Fruit fly (Drosophila melanogaster) whole organism, embryonic: ENCODE results near the gene HDAC3.

Source experiments
- Ada2b ChIP-seq: fragments of 200-800 bp; sonication (Bioruptor generic); IDR thresholded peaks from 2 replicates; pipeline ENCODE4 v1.3.6; 2022; ENCODE audit warnings: missing biosample characterization, missing genetic modification characterization
- Aef1 ChIP-seq: fragments of 200-800 bp; sonication (Bioruptor generic); IDR thresholded peaks from 3 replicates; pipeline ENCODE4 v1.3.6; 2022; ENCODE audit warnings: missing biosample characterization, missing genetic modification characterization
- B-H1 ChIP-seq: fragments of 200-800 bp; sonication (Bioruptor generic); IDR thresholded peaks from 3 replicates; pipeline ENCODE4 v1.3.6; 2022; ENCODE audit warnings: missing biosample characterization, missing genetic modification characterization
- B-H2 ChIP-seq: fragments of 200-800 bp; sonication (Bioruptor generic); optimal IDR thresholded peaks from 2 replicates; lab custom pipeline; 2018; ENCODE audit warnings: missing biosample characterization, mild to moderate bottlenecking, missing genetic modification characterization
- BEAF-32 ChIP-seq: fragments of 200-800 bp; sonication (Bioruptor generic); optimal IDR thresholded peaks from 3 replicates; lab custom pipeline; 2017; ENCODE audit warnings: missing biosample characterization, missing genetic modification characterization, mild to moderate bottlenecking, moderate library complexity, missing genetic modification reagents
- CG11504 ChIP-seq: fragments of 200-800 bp; sonication (Bioruptor generic); optimal IDR thresholded peaks from 3 replicates; lab custom pipeline; 2019; ENCODE audit warnings: missing biosample characterization, mild to moderate bottlenecking, missing genetic modification characterization, moderate library complexity
- CG11695 ChIP-seq: fragments of 200-800 bp; sonication (Bioruptor generic); IDR thresholded peaks from 3 replicates; pipeline ENCODE4 v1.3.6; 2022; ENCODE audit warnings: missing biosample characterization, missing genetic modification characterization
- CG12659 ChIP-seq: fragments of 200-800 bp; sonication (Bioruptor generic); optimal IDR thresholded peaks from 3 replicates; lab custom pipeline; 2017; ENCODE audit warnings: mild to moderate bottlenecking, missing biosample characterization, missing genetic modification reagents, missing genetic modification characterization
- CG13775 ChIP-seq: fragments of 200-800 bp; sonication (Bioruptor generic); optimal IDR thresholded peaks from 3 replicates; lab custom pipeline; 2017; ENCODE audit warnings: missing biosample characterization, mild to moderate bottlenecking, missing genetic modification characterization
- CG15601 ChIP-seq: fragments of 200-800 bp; sonication (Bioruptor generic); optimal IDR thresholded peaks from 3 replicates; lab custom pipeline; 2019; ENCODE audit warnings: missing biosample characterization, mild to moderate bottlenecking, missing genetic modification characterization, moderate library complexity
- CG1602 ChIP-seq: fragments of 200-800 bp; sonication (Bioruptor generic); optimal IDR thresholded peaks from 3 replicates; lab custom pipeline; 2016; ENCODE audit warnings: missing biosample characterization, missing genetic modification characterization
- CG1647 ChIP-seq: fragments of 200-800 bp; sonication (Bioruptor generic); optimal IDR thresholded peaks from 3 replicates; lab custom pipeline; 2016; ENCODE audit warnings: missing biosample characterization, missing genetic modification characterization
- CG17361 ChIP-seq: fragments of 200-800 bp; sonication (Bioruptor generic); IDR thresholded peaks from 3 replicates; pipeline ENCODE4 v1.3.6; 2022; ENCODE audit warnings: missing biosample characterization, missing genetic modification characterization
- CG17802 ChIP-seq: fragments of 200-800 bp; sonication (Bioruptor generic); optimal IDR thresholded peaks from 2 replicates; lab custom pipeline; 2018; ENCODE audit warnings: missing biosample characterization, mild to moderate bottlenecking, missing genetic modification characterization, moderate library complexity
- CG18262 ChIP-seq: fragments of 200-800 bp; optimal IDR thresholded peaks from 3 replicates; lab custom pipeline; 2019; ENCODE audit warnings: missing biosample characterization, mild to moderate bottlenecking, missing genetic modification characterization, moderate library complexity
- CG18476 ChIP-seq: fragments of 200-800 bp; sonication (Bioruptor generic); optimal IDR thresholded peaks from 2 replicates; lab custom pipeline; 2016; ENCODE audit warnings: missing biosample characterization, mild to moderate bottlenecking, missing genetic modification characterization
- CG2129 ChIP-seq: fragments of 200-800 bp; sonication (Bioruptor generic); IDR thresholded peaks from 2 replicates; pipeline ENCODE4 v1.3.6; 2022; ENCODE audit warnings: missing biosample characterization, missing genetic modification characterization; ENCODE audit not compliant: partially characterized antibody
- CG7928 ChIP-seq: fragments of 200-800 bp; sonication (Bioruptor generic); optimal IDR thresholded peaks from 2 replicates; lab custom pipeline; 2017; ENCODE audit warnings: missing biosample characterization, mild to moderate bottlenecking, missing genetic modification characterization
- CG8765 ChIP-seq: fragments of 200-800 bp; sonication (Bioruptor generic); IDR thresholded peaks from 2 replicates; pipeline ENCODE4 v1.3.6; 2022; ENCODE audit warnings: missing biosample characterization, missing genetic modification characterization
- CG9437 ChIP-seq: fragments of 200-800 bp; sonication (Bioruptor generic); optimal IDR thresholded peaks from 2 replicates; lab custom pipeline; 2018; ENCODE audit warnings: missing biosample characterization, mild to moderate bottlenecking, missing genetic modification characterization
- CG9727 ChIP-seq: fragments of 200-800 bp; sonication (Bioruptor generic); optimal IDR thresholded peaks from 3 replicates; lab custom pipeline; 2017; ENCODE audit warnings: missing biosample characterization, mild to moderate bottlenecking, missing genetic modification characterization
- CG9932 ChIP-seq: fragments of 200-800 bp; sonication (Bioruptor generic); IDR thresholded peaks from 2 replicates; pipeline ENCODE4 v1.3.6; 2022; ENCODE audit warnings: missing biosample characterization, missing genetic modification characterization
- Dll ChIP-seq: fragments of 200-800 bp; sonication (Bioruptor generic); IDR thresholded peaks from 4 replicates; pipeline ENCODE4 v1.3.6; 2022; ENCODE audit warnings: missing biosample characterization, missing genetic modification characterization; ENCODE audit not compliant: partially characterized antibody
- H15 ChIP-seq: fragments of 200-800 bp; sonication (Bioruptor generic); IDR thresholded peaks from 3 replicates; pipeline ENCODE4 v1.3.6; 2022; ENCODE audit warnings: missing biosample characterization, missing genetic modification characterization
- HLH3B ChIP-seq: fragments of 200-800 bp; sonication (Bioruptor generic); IDR thresholded peaks from 2 replicates; pipeline ENCODE4 v1.3.6; 2022; ENCODE audit warnings: missing biosample characterization, missing genetic modification characterization
- Hand ChIP-seq: fragments of 200-800 bp; sonication (Bioruptor generic); optimal IDR thresholded peaks from 2 replicates; lab custom pipeline; 2017; ENCODE audit warnings: mild to moderate bottlenecking, missing biosample characterization, missing genetic modification reagents, missing genetic modification characterization
- Lpt ChIP-seq: fragments of >200 bp; optimal IDR thresholded peaks from 2 replicates; lab custom pipeline; 2018; ENCODE audit warnings: missing biosample characterization, missing genetic modification characterization
- Mad ChIP-seq: fragments of 200-800 bp; sonication (Bioruptor generic); optimal IDR thresholded peaks from 2 replicates; lab custom pipeline; 2016; ENCODE audit warnings: missing biosample characterization, missing genetic modification characterization
- NC2α ChIP-seq: fragments of 200-800 bp; sonication (Bioruptor generic); optimal IDR thresholded peaks from 2 replicates; lab custom pipeline; 2016; ENCODE audit warnings: missing biosample characterization, missing genetic modification characterization
- PHDP ChIP-seq: fragments of 200-800 bp; sonication (Bioruptor generic); optimal IDR thresholded peaks from 3 replicates; lab custom pipeline; 2018; ENCODE audit warnings: missing biosample characterization, mild to moderate bottlenecking, missing genetic modification characterization, moderate library complexity
- Ravus ChIP-seq: fragments of 200-800 bp; sonication (Bioruptor generic); IDR thresholded peaks from 2 replicates; pipeline ENCODE4 v1.3.6; 2022; ENCODE audit warnings: missing biosample characterization, missing genetic modification characterization
- Sox100B ChIP-seq: fragments of 200-800 bp; sonication (Bioruptor generic); optimal IDR thresholded peaks from 3 replicates; lab custom pipeline; 2018; ENCODE audit warnings: missing biosample characterization, mild to moderate bottlenecking, missing genetic modification characterization
- Trl ChIP-seq, 3 experiments: fragments of >200 bp in 2 of 3; fragments of 200-800 bp in 1 of 3; sonication (Bioruptor generic) in 1 of 3; optimal IDR thresholded peaks; 2 replicates in 1 of 3; 3 replicates in 2 of 3; lab custom pipeline; 2016 to 2017; ENCODE audit warnings: missing biosample characterization in 1 of 3, missing genetic modification characterization in 1 of 3
- abd-A ChIP-seq: fragments of 200-800 bp; sonication (Bioruptor generic); optimal IDR thresholded peaks from 3 replicates; lab custom pipeline; 2019; ENCODE audit warnings: missing biosample characterization, mild to moderate bottlenecking, missing genetic modification characterization, moderate library complexity
- al ChIP-seq: fragments of 200-800 bp; sonication (Bioruptor generic); IDR thresholded peaks from 2 replicates; pipeline ENCODE4 v1.3.6; 2022; ENCODE audit warnings: missing biosample characterization, missing genetic modification characterization
- ase ChIP-seq: fragments of 200-800 bp; sonication (Bioruptor generic); IDR thresholded peaks from 3 replicates; pipeline ENCODE4 v1.3.6; 2022; ENCODE audit warnings: missing biosample characterization, missing genetic modification characterization
- az2 ChIP-seq: fragments of 200-800 bp; sonication (Bioruptor generic); optimal IDR thresholded peaks from 3 replicates; lab custom pipeline; 2016; ENCODE audit warnings: missing biosample characterization, missing genetic modification characterization
- crol ChIP-seq: fragments of 200-800 bp; sonication (Bioruptor generic); IDR thresholded peaks from 2 replicates; pipeline ENCODE4 v1.3.6; 2022; ENCODE audit warnings: missing biosample characterization, missing genetic modification characterization
- dimm ChIP-seq: fragments of 200-800 bp; sonication (Bioruptor generic); IDR thresholded peaks from 2 replicates; pipeline ENCODE4 v1.3.6; 2022; ENCODE audit warnings: missing biosample characterization, missing genetic modification characterization
- en ChIP-seq: fragments of 200-800 bp; sonication (Bioruptor generic); optimal IDR thresholded peaks from 2 replicates; lab custom pipeline; 2016; ENCODE audit warnings: missing biosample characterization, missing genetic modification characterization
- eve ChIP-seq, 2 experiments: fragments of >200 bp; optimal IDR thresholded peaks; 2 replicates each; lab custom pipeline; 2017; ENCODE audit warnings: missing biosample characterization in 2 of 2, missing genetic modification characterization in 2 of 2
- grau ChIP-seq: fragments of 200-800 bp; optimal IDR thresholded peaks from 3 replicates; lab custom pipeline; 2019; ENCODE audit warnings: missing biosample characterization, mild to moderate bottlenecking, missing genetic modification characterization, moderate library complexity
- ind ChIP-seq: fragments of 200-800 bp; sonication (Bioruptor generic); optimal IDR thresholded peaks from 3 replicates; lab custom pipeline; 2016; ENCODE audit warnings: missing biosample characterization, missing genetic modification characterization
- kah ChIP-seq: fragments of 200-800 bp; sonication (Bioruptor generic); optimal IDR thresholded peaks from 2 replicates; lab custom pipeline; 2018; ENCODE audit warnings: missing biosample characterization, mild to moderate bottlenecking, missing genetic modification characterization
- klu ChIP-seq: fragments of 200-800 bp; sonication (Bioruptor generic); IDR thresholded peaks from 2 replicates; pipeline ENCODE4 v1.3.6; 2022; ENCODE audit warnings: missing biosample characterization, missing genetic modification characterization
- onecut ChIP-seq: fragments of 200-800 bp; sonication (Bioruptor generic); IDR thresholded peaks from 2 replicates; pipeline ENCODE4 v1.3.6; 2022; ENCODE audit warnings: missing biosample characterization, missing genetic modification characterization
- pfk ChIP-seq: fragments of 200-800 bp; sonication (Bioruptor generic); optimal IDR thresholded peaks from 2 replicates; lab custom pipeline; 2018; ENCODE audit warnings: missing biosample characterization, mild to moderate bottlenecking, missing genetic modification characterization, moderate library complexity
- pzg ChIP-seq: fragments of 200-800 bp; sonication (Bioruptor generic); optimal IDR thresholded peaks from 3 replicates; lab custom pipeline; 2018; ENCODE audit warnings: missing biosample characterization, mild to moderate bottlenecking, missing genetic modification characterization, moderate library complexity
- slbo ChIP-seq: fragments of 200-800 bp; sonication (Bioruptor generic); IDR thresholded peaks from 2 replicates; pipeline ENCODE4 v1.3.6; 2022; ENCODE audit warnings: missing biosample characterization, missing genetic modification characterization
- trem ChIP-seq: fragments of 200-800 bp; optimal IDR thresholded peaks from 3 replicates; lab custom pipeline; 2019; ENCODE audit warnings: missing biosample characterization, mild to moderate bottlenecking, missing genetic modification characterization, moderate library complexity
- wor ChIP-seq: fragments of 200-800 bp; sonication (Bioruptor generic); IDR thresholded peaks from 2 replicates; pipeline ENCODE4 v1.3.6; 2022; ENCODE audit warnings: missing biosample characterization, missing genetic modification characterization

Gene HDAC3

dm6 chr3R:5466875-5467274 lies 7.5 kb downstream of the HDAC3 start, which contains the start of gene RpL35A (continued):
- TF ChIP-seq trem (tag; lab: Kevin White, UChicago) (peak; percentile 61), CG15601 (tag; lab: Kevin White, UChicago) (peak; percentile 75), CG8765 (no peak), H15 (0 out of 3 replicates have a peak, but pooled peaks have one; percentile 9), az2 (GFP tag; lab: Kevin White, UChicago) (peak; percentile 36), CG17802 (peak; percentile 55), Lpt (GFP tag; lab: Kevin White, UChicago) (no peak), CG7928 (peak; percentile 43), ase (GFP tag; lab: Robert Waterston, UW) (peak; percentile 34; the same call in 1 of the 3 replicates), CG2129 (no peak), klu (GFP tag; lab: Robert Waterston, UW) (no peak), Hand (peak; percentile 77), HLH3B (GFP tag; lab: Robert Waterston, UW) (peak; percentile 26; the same call in 1 of the 2 replicates), abd-A (tag; lab: Kevin White, UChicago) (no peak), Dll (GFP tag; lab: Robert Waterston, UW) (no peak), Trl (optimal IDR thresholded peaks at IDR 0.05; lab: Kevin White, UChicago) (no peak), Trl (GFP tag; optimal IDR thresholded peaks at IDR 0.05; lab: Kevin White, UChicago) (peak; percentile 70), B-H2 (peak; percentile 89), grau (tag; lab: Kevin White, UChicago) (peak; percentile 57), Aef1 (GFP tag; lab: Robert Waterston, UW) (no peak), pfk (peak; percentile 79), wor (GFP tag; lab: Robert Waterston, UW) (no peak), crol (GFP tag; lab: Robert Waterston, UW) (no peak), BEAF-32 (GFP tag; lab: Kevin White, UChicago) (peak; percentile 34), CG1647 (GFP tag; lab: Kevin White, UChicago) (peak; percentile 27), PHDP (peak; percentile 79), al (GFP tag; lab: Robert Waterston, UW) (no peak), CG13775 (peak; percentile 79), CG11504 (peak; percentile 62), CG11695 (GFP tag; lab: Robert Waterston, UW) (0 out of 3 replicates have a peak, but pooled peaks have one; percentile 35), CG9727 (GFP tag; lab: Kevin White, UChicago) (peak; percentile 83), B-H1 (GFP tag; lab: Robert Waterston, UW) (peak; percentile 18; the same call in 1 of the 3 replicates), CG9437 (GFP tag; lab: Kevin White, UChicago) (peak; percentile 44), slbo (GFP tag; lab: Robert Waterston, UW) (peak; percentile 37; the same call in 1 of the 2 replicates), CG12659 (peak; percentile 76), Ravus (GFP tag; lab: Robert Waterston, UW) (no peak), CG18476 (peak; percentile 26), CG1602 (GFP tag; lab: Kevin White, UChicago) (peak; percentile 6), pzg (GFP tag; lab: Kevin White, UChicago) (peak; percentile 80), eve (GFP tag; optimal IDR thresholded peaks at IDR 0.05; lab: Kevin White, UChicago) (no peak), Mad (GFP tag; lab: Kevin White, UChicago) (peak; percentile 53), en (GFP tag; lab: Kevin White, UChicago) (peak; percentile 57), CG18262 (tag; lab: Kevin White, UChicago) (peak; percentile 58), onecut (GFP tag; lab: Robert Waterston, UW) (peak; percentile 70), ind (GFP tag; lab: Kevin White, UChicago) (no peak), Sox100B (peak; percentile 66), Ada2b (GFP tag; lab: Robert Waterston, UW) (no peak), dimm (GFP tag; lab: Robert Waterston, UW) (no peak), CG17361 (GFP tag; lab: Robert Waterston, UW) (peak; percentile 66; the same call in 2 of the 3 replicates), CG9932 (GFP tag; lab: Robert Waterston, UW) (peak; percentile 50), NC2α (peak; percentile 15), kah (GFP tag; lab: Kevin White, UChicago) (peak; percentile 82)
